Worm (Caenorhabditis elegans): ENCODE data around the gene C04E12.5.

DNA sequence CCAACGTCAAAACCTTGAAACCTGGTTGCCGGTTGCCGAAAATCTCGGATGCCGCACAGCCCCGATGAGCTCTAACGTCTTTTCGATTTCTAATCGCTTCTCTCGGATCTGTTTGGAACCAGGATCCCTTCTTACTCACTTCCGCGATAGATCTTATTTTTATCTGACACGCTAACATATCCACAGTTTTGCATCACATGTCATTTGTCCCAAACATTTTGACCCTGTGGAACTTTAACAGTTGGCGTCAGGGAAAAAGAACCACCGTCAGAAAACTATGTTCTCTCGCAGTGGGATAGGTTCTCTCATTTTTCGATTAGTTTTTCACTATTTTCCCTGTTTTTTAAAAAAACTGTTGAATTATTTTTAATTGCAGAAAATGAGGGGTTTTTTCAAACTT, 39.9 kb downstream of the C04E12.5 start, which contains the start of gene T20D4.11:
- TF ChIP-seq B0310.2 (tag; optimal IDR thresholded peaks at IDR 0.05): no peak
- TF ChIP-seq flt-1 (GFP tag; IDR thresholded peaks at IDR 0.05): no peak
- no peak for TF ChIP-seq F13C5.2 (tag; optimal IDR thresholded peaks at IDR 0.05)
- no peak for TF ChIP-seq tbx-37 (GFP tag; conservative IDR thresholded peaks at IDR 0.05)
- TF ChIP-seq ama-1 (optimal IDR thresholded peaks at IDR 0.05): no peak
- TF ChIP-seq ets-7 (tag; optimal IDR thresholded peaks at IDR 0.05): no peak
- no peak for TF ChIP-seq aly-1 (tag; optimal IDR thresholded peaks at IDR 0.05)
- TF ChIP-seq tbx-11 (GFP tag; IDR thresholded peaks at IDR 0.05): no peak
- no peak for TF ChIP-seq hmbx-1 (tag; optimal IDR thresholded peaks at IDR 0.05)
- no peak for TF ChIP-seq ceh-13 (GFP tag; optimal IDR thresholded peaks at IDR 0.05)
- no peak for TF ChIP-seq sea-1 (GFP tag; conservative IDR thresholded peaks at IDR 0.05)
- no peak for TF ChIP-seq ceh-36 (tag; optimal IDR thresholded peaks at IDR 0.05)
